Fruit fly (Drosophila melanogaster): ENCODE data around the gene elg1.

elg1 gene

dm6 chr3L:16146539-16146934 is 14.7 kb downstream of the elg1 start (continued):
- 0 out of 4 replicates have a peak, but pooled peaks have one; percentile 13 for TF ChIP-seq Gug (GFP tag; IDR thresholded peaks at IDR 0.05)
- TF ChIP-seq Asciz (GFP tag; optimal IDR thresholded peaks at IDR 0.05) = peak; percentile 7
- TF ChIP-seq CG16813 (GFP tag; IDR thresholded peaks at IDR 0.05; ENCODE audit: partially characterized antibody) = no peak
- no peak for TF ChIP-seq CG17568 (GFP tag; optimal IDR thresholded peaks at IDR 0.05)
- TF ChIP-seq CG13287 (GFP tag; IDR thresholded peaks at IDR 0.05; ENCODE audit: partially characterized antibody) = no peak
- TF ChIP-seq pan (optimal IDR thresholded peaks at IDR 0.05) = no peak
- peak in 1 of 2 experiments; percentile 51 for TF ChIP-seq pan (GFP tag; optimal IDR thresholded peaks at IDR 0.05 in 1 of 2, IDR thresholded peaks at IDR 0.05 in 1 of 2)
- no peak for TF ChIP-seq ara (GFP tag; IDR thresholded peaks at IDR 0.05)
- no peak for TF ChIP-seq Tbp (GFP tag; optimal IDR thresholded peaks at IDR 0.05)
- no peak for TF ChIP-seq repo (GFP tag; optimal IDR thresholded peaks at IDR 0.05)
- no peak for TF ChIP-seq CG9609 (GFP tag; optimal IDR thresholded peaks at IDR 0.05)
- no peak for TF ChIP-seq H2.0 (GFP tag; IDR thresholded peaks at IDR 0.05)
- TF ChIP-seq lmd (GFP tag; IDR thresholded peaks at IDR 0.05) = peak; percentile 55; the same call in 1 of the 2 replicates
- TF ChIP-seq Dbx (GFP tag; IDR thresholded peaks at IDR 0.05) = no peak
- no peak for TF ChIP-seq gce (GFP tag; IDR thresholded peaks at IDR 0.05)
- no peak for TF ChIP-seq pb (GFP tag; optimal IDR thresholded peaks at IDR 0.05)
- no peak for TF ChIP-seq CG11696 (GFP tag; IDR thresholded peaks at IDR 0.05)
- no peak for TF ChIP-seq nerfin-1 (tag; optimal IDR thresholded peaks at IDR 0.05)
- TF ChIP-seq CoRest (tag; optimal IDR thresholded peaks at IDR 0.05) = peak; percentile 44
- no peak for TF ChIP-seq dmrt11E (tag; optimal IDR thresholded peaks at IDR 0.05)
- TF ChIP-seq CG11247 (GFP tag; IDR thresholded peaks at IDR 0.05) = no peak
- no peak for TF ChIP-seq D (optimal IDR thresholded peaks at IDR 0.05)
- TF ChIP-seq D (GFP tag; optimal IDR thresholded peaks at IDR 0.05) = no peak
- peak; percentile 53 for TF ChIP-seq CG3281 (GFP tag; optimal IDR thresholded peaks at IDR 0.05)
- TF ChIP-seq bowl (GFP tag; IDR thresholded peaks at IDR 0.05) = no peak
- TF ChIP-seq p53 (GFP tag; optimal IDR thresholded peaks at IDR 0.05) = no peak
- TF ChIP-seq CG42726 (GFP tag; IDR thresholded peaks at IDR 0.05; ENCODE audit: partially characterized antibody) = no peak
- no peak for TF ChIP-seq CG15601 (tag; optimal IDR thresholded peaks at IDR 0.05)
- TF ChIP-seq CG1603 (tag; optimal IDR thresholded peaks at IDR 0.05) = no peak
- peak; percentile 39 for TF ChIP-seq CG7556 (GFP tag; optimal IDR thresholded peaks at IDR 0.05)
- TF ChIP-seq B-H1 (GFP tag; IDR thresholded peaks at IDR 0.05) = no peak
- TF ChIP-seq CG17829 (tag; optimal IDR thresholded peaks at IDR 0.05) = no peak
- no peak for TF ChIP-seq CG2116 (GFP tag; optimal IDR thresholded peaks at IDR 0.05)
- TF ChIP-seq CG30403 (GFP tag; optimal IDR thresholded peaks at IDR 0.05) = peak; percentile 44
- no peak for TF ChIP-seq ATbp (GFP tag; optimal IDR thresholded peaks at IDR 0.05)
- no peak for TF ChIP-seq CG4360 (GFP tag; IDR thresholded peaks at IDR 0.05)
- peak; percentile 63 for TF ChIP-seq al (GFP tag; IDR thresholded peaks at IDR 0.05)
- peak; percentile 60 for TF ChIP-seq CG9817 (tag; optimal IDR thresholded peaks at IDR 0.05)
- peak; percentile 3 for TF ChIP-seq kay (GFP tag; optimal IDR thresholded peaks at IDR 0.05)
- no peak for TF ChIP-seq CG10431 (GFP tag; optimal IDR thresholded peaks at IDR 0.05)
- no peak for TF ChIP-seq CG8089 (GFP tag; optimal IDR thresholded peaks at IDR 0.05)
- peak; percentile 14 for TF ChIP-seq phol (tag; optimal IDR thresholded peaks at IDR 0.05)
- TF ChIP-seq gfzf (GFP tag; optimal IDR thresholded peaks at IDR 0.05) = no peak
- TF ChIP-seq CG8388 (GFP tag; optimal IDR thresholded peaks at IDR 0.05) = no peak
- no peak for TF ChIP-seq stwl (tag; optimal IDR thresholded peaks at IDR 0.05)
- TF ChIP-seq esg (GFP tag; conservative IDR thresholded peaks at IDR 0.05) = 0 out of 2 replicates have a peak, but pooled peaks have one; percentile 8
- peak; percentile 69; the same call in 1 of the 2 replicates for TF ChIP-seq Rfx (GFP tag; IDR thresholded peaks at IDR 0.05)
- peak; percentile 16 for TF ChIP-seq CG34376 (GFP tag; optimal IDR thresholded peaks at IDR 0.05)
- TF ChIP-seq CG31224 (GFP tag; IDR thresholded peaks at IDR 0.05) = no peak
- no peak for TF ChIP-seq zfh1 (GFP tag; IDR thresholded peaks at IDR 0.05)
- 0 out of 2 replicates have a peak, but pooled peaks have one; percentile 31 for TF ChIP-seq klu (GFP tag; IDR thresholded peaks at IDR 0.05)
- TF ChIP-seq her (GFP tag; optimal IDR thresholded peaks at IDR 0.05) = no peak
